Fruit fly (Drosophila melanogaster) whole organism, embryonic: ENCODE results near the gene CG33986.

Source experiments
- Bdp1 ChIP-seq: fragments of 200-800 bp; sonication (Bioruptor generic); optimal IDR thresholded peaks from 3 replicates; lab custom pipeline; 2016; ENCODE audit warnings: missing biosample characterization, missing genetic modification characterization
- CG1024 ChIP-seq: fragments of 200-800 bp; sonication (Bioruptor generic); IDR thresholded peaks from 2 replicates; pipeline ENCODE4 v1.3.6; 2022; ENCODE audit warnings: missing biosample characterization, missing genetic modification characterization
- CG10959 ChIP-seq: fragments of 200-800 bp; sonication (Bioruptor generic); IDR thresholded peaks from 2 replicates; pipeline ENCODE4 v1.3.6; 2022; ENCODE audit warnings: missing biosample characterization, missing genetic modification characterization
- CG10979 ChIP-seq: fragments of 200-800 bp; sonication (Bioruptor generic); optimal IDR thresholded peaks from 2 replicates; lab custom pipeline; 2018; ENCODE audit warnings: missing biosample characterization, mild to moderate bottlenecking, missing genetic modification characterization, moderate library complexity
- CG12391 ChIP-seq: fragments of 200-800 bp; sonication (Bioruptor generic); optimal IDR thresholded peaks from 3 replicates; lab custom pipeline; 2018; ENCODE audit warnings: missing biosample characterization, mild to moderate bottlenecking, missing genetic modification characterization, moderate library complexity
- CG14965 ChIP-seq: fragments of 200-800 bp; sonication (Bioruptor generic); optimal IDR thresholded peaks from 2 replicates; lab custom pipeline; 2016; ENCODE audit warnings: missing biosample characterization, missing genetic modification characterization, borderline replicate concordance
- CG15269 ChIP-seq: fragments of 200-800 bp; sonication (Bioruptor generic); optimal IDR thresholded peaks from 2 replicates; lab custom pipeline; 2018; ENCODE audit warnings: missing biosample characterization, mild to moderate bottlenecking, missing genetic modification characterization, moderate library complexity
- CG17186 ChIP-seq: fragments of 200-800 bp; sonication (Bioruptor generic); optimal IDR thresholded peaks from 3 replicates; lab custom pipeline; 2017; ENCODE audit warnings: missing biosample characterization, missing genetic modification reagents, missing genetic modification characterization
- CG17612 ChIP-seq: fragments of 200-800 bp; sonication (Bioruptor generic); IDR thresholded peaks from 2 replicates; pipeline ENCODE4 v1.3.6; 2022; ENCODE audit warnings: missing biosample characterization, missing genetic modification characterization
- CG18262 ChIP-seq: fragments of 200-800 bp; optimal IDR thresholded peaks from 3 replicates; lab custom pipeline; 2019; ENCODE audit warnings: missing biosample characterization, mild to moderate bottlenecking, missing genetic modification characterization, moderate library complexity
- CG2120 ChIP-seq: fragments of 200-800 bp; sonication (Bioruptor generic); optimal IDR thresholded peaks from 3 replicates; lab custom pipeline; 2016; ENCODE audit warnings: missing biosample characterization, missing genetic modification characterization
- CG2202 ChIP-seq: fragments of 200-800 bp; sonication (Bioruptor generic); optimal IDR thresholded peaks from 2 replicates; lab custom pipeline; 2018; ENCODE audit warnings: missing biosample characterization, mild to moderate bottlenecking, missing genetic modification characterization
- CG2712 ChIP-seq: fragments of 200-800 bp; optimal IDR thresholded peaks from 3 replicates; lab custom pipeline; 2019; ENCODE audit warnings: missing biosample characterization, mild to moderate bottlenecking, missing genetic modification characterization, moderate library complexity
- CG2875 ChIP-seq: fragments of 200-800 bp; sonication (Bioruptor generic); optimal IDR thresholded peaks from 2 replicates; lab custom pipeline; 2017; ENCODE audit warnings: missing biosample characterization, mild to moderate bottlenecking, missing genetic modification characterization, missing genetic modification reagents
- CG30431 ChIP-seq: fragments of 200-800 bp; sonication (Bioruptor generic); optimal IDR thresholded peaks from 2 replicates; lab custom pipeline; 2017; ENCODE audit warnings: missing biosample characterization, missing genetic modification characterization
- CG43689 ChIP-seq: fragments of 200-800 bp; sonication (Bioruptor generic); IDR thresholded peaks from 2 replicates; pipeline ENCODE4 v1.3.6; 2022; ENCODE audit warnings: missing biosample characterization, missing genetic modification characterization
- CG7271 ChIP-seq: fragments of 200-800 bp; sonication (Bioruptor generic); optimal IDR thresholded peaks from 2 replicates; lab custom pipeline; 2018; ENCODE audit warnings: missing biosample characterization, mild to moderate bottlenecking, missing genetic modification characterization, moderate library complexity
- CG7556 ChIP-seq: fragments of 200-800 bp; sonication (Bioruptor generic); optimal IDR thresholded peaks from 2 replicates; lab custom pipeline; 2017; ENCODE audit warnings: missing biosample characterization, mild to moderate bottlenecking, missing genetic modification characterization
- CG7786 ChIP-seq: fragments of 200-800 bp; sonication (Bioruptor generic); optimal IDR thresholded peaks from 2 replicates; lab custom pipeline; 2016; ENCODE audit warnings: missing biosample characterization, missing genetic modification characterization
- CG7963 ChIP-seq: fragments of 200-800 bp; sonication (Bioruptor generic); IDR thresholded peaks from 3 replicates; pipeline ENCODE4 v1.3.6; 2022; ENCODE audit warnings: missing biosample characterization, missing genetic modification characterization; ENCODE audit not compliant: partially characterized antibody
- CG8290 ChIP-seq, 3 experiments: fragments of 200-800 bp; sonication (Bioruptor generic); optimal IDR thresholded peaks; 2 replicates each; lab custom pipeline; 2016 to 2019; ENCODE audit warnings: missing biosample characterization in 3 of 3, missing genetic modification characterization in 3 of 3, mild to moderate bottlenecking in 2 of 3, moderate library complexity in 1 of 3
- CG8478 ChIP-seq: fragments of >200 bp; optimal IDR thresholded peaks from 2 replicates; lab custom pipeline; 2018
- CG8944 ChIP-seq: fragments of 200-800 bp; sonication (Bioruptor generic); optimal IDR thresholded peaks from 3 replicates; lab custom pipeline; 2016; ENCODE audit warnings: missing biosample characterization, missing genetic modification characterization
- CG9797 ChIP-seq: fragments of 200-800 bp; sonication (Bioruptor generic); optimal IDR thresholded peaks from 3 replicates; lab custom pipeline; 2018; ENCODE audit warnings: missing biosample characterization, mild to moderate bottlenecking, missing genetic modification characterization
- D19A ChIP-seq: fragments of 200-800 bp; optimal IDR thresholded peaks from 3 replicates; lab custom pipeline; 2019; ENCODE audit warnings: missing biosample characterization, mild to moderate bottlenecking, missing genetic modification characterization, moderate library complexity
- Doc3 ChIP-seq: fragments of 200-800 bp; sonication (Bioruptor generic); IDR thresholded peaks from 3 replicates; pipeline ENCODE4 v1.3.6; 2022; ENCODE audit warnings: missing biosample characterization, missing genetic modification characterization; ENCODE audit not compliant: partially characterized antibody
- Gsc ChIP-seq: fragments of 200-800 bp; sonication (Bioruptor generic); IDR thresholded peaks from 2 replicates; pipeline ENCODE4 v1.3.6; 2022; ENCODE audit warnings: missing biosample characterization, missing genetic modification characterization
- Jarid2 ChIP-seq: fragments of 200-800 bp; sonication (Bioruptor generic); optimal IDR thresholded peaks from 3 replicates; lab custom pipeline; 2017; ENCODE audit warnings: mild to moderate bottlenecking, missing biosample characterization, missing genetic modification reagents, missing genetic modification characterization
- Oli ChIP-seq: fragments of 200-800 bp; sonication (Bioruptor generic); optimal IDR thresholded peaks from 2 replicates; lab custom pipeline; 2018; ENCODE audit warnings: missing biosample characterization, mild to moderate bottlenecking, missing genetic modification characterization, moderate library complexity
- ara ChIP-seq: fragments of 200-800 bp; sonication (Bioruptor generic); IDR thresholded peaks from 2 replicates; pipeline ENCODE4 v1.3.6; 2022; ENCODE audit warnings: missing biosample characterization, missing genetic modification characterization
- bbx ChIP-seq: fragments of 200-800 bp; sonication (Bioruptor generic); IDR thresholded peaks from 2 replicates; pipeline ENCODE4 v1.3.6; 2022; ENCODE audit warnings: missing biosample characterization, missing genetic modification characterization; ENCODE audit not compliant: partially characterized antibody
- cad ChIP-seq: fragments of >200 bp; optimal IDR thresholded peaks from 2 replicates; lab custom pipeline; 2017; ENCODE audit warnings: missing biosample characterization, missing genetic modification characterization
- cg ChIP-seq: fragments of 200-800 bp; sonication (Bioruptor generic); optimal IDR thresholded peaks from 3 replicates; lab custom pipeline; 2019; ENCODE audit warnings: missing biosample characterization, mild to moderate bottlenecking, missing genetic modification characterization, moderate library complexity
- dimm ChIP-seq: fragments of 200-800 bp; sonication (Bioruptor generic); IDR thresholded peaks from 2 replicates; pipeline ENCODE4 v1.3.6; 2022; ENCODE audit warnings: missing biosample characterization, missing genetic modification characterization
- grn ChIP-seq: fragments of 200-800 bp; sonication (Bioruptor generic); optimal IDR thresholded peaks from 3 replicates; lab custom pipeline; 2017; ENCODE audit warnings: missing biosample characterization, missing genetic modification characterization
- h ChIP-seq: fragments of >200 bp; optimal IDR thresholded peaks from 2 replicates; lab custom pipeline; 2017
- her ChIP-seq: fragments of 200-800 bp; sonication (Bioruptor generic); optimal IDR thresholded peaks from 2 replicates; lab custom pipeline; 2016; ENCODE audit warnings: missing biosample characterization, missing genetic modification characterization
- hkb ChIP-seq, 2 experiments: fragments of 200-800 bp in 1 of 2; fragments of >200 bp in 1 of 2; sonication (Bioruptor generic) in 1 of 2; IDR thresholded peaks in 1 of 2; optimal IDR thresholded peaks in 1 of 2; 2 replicates each; pipeline versions ENCODE4 v1.3.6 to Lab custom; 2017 to 2022; ENCODE audit warnings: missing biosample characterization in 1 of 2, missing genetic modification characterization in 1 of 2
- kni ChIP-seq: fragments of 200-800 bp; sonication (Bioruptor generic); optimal IDR thresholded peaks from 3 replicates; lab custom pipeline; 2017; ENCODE audit warnings: mild to moderate bottlenecking, missing biosample characterization, missing genetic modification reagents, missing genetic modification characterization
- nerfin-1 ChIP-seq: fragments of 200-800 bp; sonication (Bioruptor generic); optimal IDR thresholded peaks from 3 replicates; lab custom pipeline; 2019; ENCODE audit warnings: missing biosample characterization, mild to moderate bottlenecking, missing genetic modification characterization, moderate library complexity
- p53 ChIP-seq: fragments of 200-800 bp; sonication (Bioruptor generic); optimal IDR thresholded peaks from 2 replicates; lab custom pipeline; 2016; ENCODE audit warnings: missing biosample characterization, missing genetic modification characterization
- pan ChIP-seq, 4 experiments: fragments of >200 bp in 3 of 4; fragments of 200-800 bp in 1 of 4; sonication (Bioruptor generic) in 1 of 4; optimal IDR thresholded peaks in 3 of 4; IDR thresholded peaks in 1 of 4; 2 replicates each; pipeline versions ENCODE4 v1.3.6 to Lab custom; 2017 to 2022; ENCODE audit warnings: missing biosample characterization in 2 of 4, missing genetic modification characterization in 2 of 4, mixed read lengths in 1 of 4
- prd ChIP-seq, 3 experiments: fragments of >200 bp in 2 of 3; fragments of 200-800 bp in 1 of 3; sonication (Bioruptor generic) in 1 of 3; optimal IDR thresholded peaks in 2 of 3; IDR thresholded peaks in 1 of 3; 2 replicates in 2 of 3; 3 replicates in 1 of 3; pipeline versions ENCODE4 v1.3.6 to Lab custom; 2017 to 2022; ENCODE audit warnings: missing biosample characterization in 1 of 3, missing genetic modification characterization in 1 of 3
- salm ChIP-seq: fragments of 200-800 bp; sonication (Bioruptor generic); optimal IDR thresholded peaks from 2 replicates; lab custom pipeline; 2018; ENCODE audit warnings: missing biosample characterization, mild to moderate bottlenecking, missing genetic modification characterization
- slp2 ChIP-seq: fragments of 200-800 bp; sonication (Bioruptor generic); optimal IDR thresholded peaks from 2 replicates; lab custom pipeline; 2016; ENCODE audit warnings: missing biosample characterization, missing genetic modification characterization
- trh ChIP-seq: fragments of 200-800 bp; sonication (Bioruptor generic); optimal IDR thresholded peaks from 2 replicates; lab custom pipeline; 2016; ENCODE audit warnings: missing biosample characterization, missing genetic modification characterization
- vvl ChIP-seq: fragments of 200-800 bp; sonication (Bioruptor generic); IDR thresholded peaks from 2 replicates; pipeline ENCODE4 v1.3.6; 2022; ENCODE audit warnings: missing biosample characterization, missing genetic modification characterization

The CG33986 gene

dm6 chr3L:15533402-15534129 lies 8.5 kb upstream of the CG33986 start (continued):
- TF ChIP-seq CG12391 (tag; lab: Kevin White, UChicago) (peak; percentile 32), Jarid2 (GFP tag; lab: Kevin White, UChicago) (no peak), hkb (optimal IDR thresholded peaks at IDR 0.05; lab: Kevin White, UChicago) (no peak), hkb (GFP tag; IDR thresholded peaks at IDR 0.05; lab: Robert Waterston, UW) (peak; percentile 27; the same call in 1 of the 2 replicates), vvl (GFP tag; lab: Robert Waterston, UW) (peak; percentile 35; the same call in 1 of the 2 replicates), CG8290 (GFP tag; optimal IDR thresholded peaks at IDR 0.05; lab: Kevin White, UChicago) (no peak), CG8290 (tag; optimal IDR thresholded peaks at IDR 0.05; lab: Kevin White, UChicago) (peak in 1 of 2 experiments; percentile 40), slp2 (GFP tag; lab: Kevin White, UChicago) (no peak), CG7963 (no peak), CG1024 (GFP tag; lab: Robert Waterston, UW) (peak; percentile 49; the same call in 1 of the 2 replicates), Gsc (no peak), CG7271 (tag; lab: Kevin White, UChicago) (no peak), bbx (GFP tag; lab: Robert Waterston, UW) (no peak), her (peak; percentile 34), nerfin-1 (tag; lab: Kevin White, UChicago) (peak; percentile 16), CG2120 (GFP tag; lab: Kevin White, UChicago) (peak; percentile 30), CG8944 (GFP tag; lab: Kevin White, UChicago) (peak; percentile 40), CG18262 (tag; lab: Kevin White, UChicago) (peak; percentile 30), prd (optimal IDR thresholded peaks at IDR 0.05; lab: Kevin White, UChicago) (no peak), prd (GFP tag; IDR thresholded peaks at IDR 0.05; lab: Robert Waterston, UW) (0 out of 3 replicates have a peak, but pooled peaks have one; percentile 17), CG9797 (GFP tag; lab: Kevin White, UChicago) (no peak), trh (GFP tag; lab: Kevin White, UChicago) (no peak), CG17186 (GFP tag; lab: Kevin White, UChicago) (peak; percentile 30), CG30431 (GFP tag; lab: Kevin White, UChicago) (no peak), cg (GFP tag; lab: Kevin White, UChicago) (no peak), dimm (no peak), CG17612 (no peak), kni (GFP tag; lab: Kevin White, UChicago) (no peak), pan (optimal IDR thresholded peaks at IDR 0.05; lab: Kevin White, UChicago) (no peak), pan (GFP tag; optimal IDR thresholded peaks at IDR 0.05 in 1 of 2, IDR thresholded peaks at IDR 0.05 in 1 of 2) (peak in 1 of 2 experiments; percentile 22), CG14965 (GFP tag; lab: Kevin White, UChicago) (no peak), CG8478 (lab: Kevin White, UChicago) (no peak), CG10979 (tag; lab: Kevin White, UChicago) (peak; percentile 39), CG43689 (GFP tag; lab: Robert Waterston, UW) (no peak), CG2712 (tag; lab: Kevin White, UChicago) (peak; percentile 63), h (lab: Kevin White, UChicago) (no peak), CG7786 (GFP tag; lab: Kevin White, UChicago) (peak; percentile 53), CG15269 (peak; percentile 28), grn (peak; percentile 62), Doc3 (GFP tag; lab: Robert Waterston, UW) (no peak), salm (tag; lab: Kevin White, UChicago) (no peak), CG10959 (GFP tag; lab: Robert Waterston, UW) (no peak), CG2202 (tag; lab: Kevin White, UChicago) (no peak), CG2875 (GFP tag; lab: Kevin White, UChicago) (peak; percentile 32), Oli (tag; lab: Kevin White, UChicago) (peak; percentile 26), p53 (GFP tag; lab: Kevin White, UChicago) (no peak), cad (GFP tag; lab: Kevin White, UChicago) (no peak), D19A (tag; lab: Kevin White, UChicago) (peak; percentile 75), Bdp1 (GFP tag; lab: Kevin White, UChicago) (no peak), CG7556 (GFP tag; lab: Kevin White, UChicago) (no peak), ara (peak; percentile 59)
